Worm (Caenorhabditis elegans) whole organism, late embryonic: ENCODE data around the gene Y43F8B.28.

ENCODE experiments used
- C08G9.2 ChIP-seq: sonication (generic microtip); optimal IDR thresholded peaks from 2 replicates; lab custom pipeline; 2016; ENCODE audit warnings: mild to moderate bottlenecking, missing genetic modification characterization, moderate library complexity, missing compliant biosample characterization
- F13H6.1 ChIP-seq: sonication (generic microtip); optimal IDR thresholded peaks from 2 replicates; lab custom pipeline; 2016; ENCODE audit warnings: missing genetic modification characterization, missing compliant biosample characterization
- T23F11.4 ChIP-seq: fragments of 200-800 bp; sonication (Bioruptor generic); optimal IDR thresholded peaks from 2 replicates; lab custom pipeline; 2018; ENCODE audit warnings: mild to moderate bottlenecking, missing genetic modification characterization, missing compliant biosample characterization
- ceh-19 ChIP-seq: fragments of 200-800 bp; sonication (Bioruptor generic); optimal IDR thresholded peaks from 2 replicates; lab custom pipeline; 2018; ENCODE audit warnings: mild to moderate bottlenecking, missing genetic modification characterization, missing compliant biosample characterization
- ceh-2 ChIP-seq: sonication (generic microtip); optimal IDR thresholded peaks from 2 replicates; lab custom pipeline; 2016; ENCODE audit warnings: missing genotype, missing genetic modification characterization, missing compliant biosample characterization
- ceh-22 ChIP-seq: sonication (generic microtip); optimal IDR thresholded peaks from 2 replicates; lab custom pipeline; 2017; ENCODE audit warnings: missing biosample characterization, missing genetic modification characterization
- ceh-24 ChIP-seq: sonication (generic microtip); optimal IDR thresholded peaks from 2 replicates; lab custom pipeline; 2016; ENCODE audit warnings: mild to moderate bottlenecking, missing genetic modification characterization, missing compliant biosample characterization
- ceh-34 ChIP-seq: sonication (generic microtip); optimal IDR thresholded peaks from 2 replicates; lab custom pipeline; 2016; ENCODE audit warnings: mild to moderate bottlenecking, missing genetic modification characterization, missing compliant biosample characterization
- ceh-48 ChIP-seq: sonication (generic microtip); optimal IDR thresholded peaks from 2 replicates; lab custom pipeline; 2016; ENCODE audit warnings: missing genetic modification characterization, inconsistent platforms, missing compliant biosample characterization
- ceh-9 ChIP-seq: sonication (generic microtip); optimal IDR thresholded peaks from 2 replicates; lab custom pipeline; 2016; ENCODE audit warnings: mild to moderate bottlenecking, missing genetic modification characterization, inconsistent platforms, missing compliant biosample characterization
- che-1 ChIP-seq: sonication (generic microtip); optimal IDR thresholded peaks from 2 replicates; lab custom pipeline; 2016; ENCODE audit warnings: mild to moderate bottlenecking, missing genetic modification characterization, missing compliant biosample characterization
- dmd-4 ChIP-seq: sonication (generic microtip); optimal IDR thresholded peaks from 2 replicates; lab custom pipeline; 2016; ENCODE audit warnings: borderline replicate concordance, missing genetic modification characterization, missing compliant biosample characterization
- dve-1 ChIP-seq: sonication (generic microtip); optimal IDR thresholded peaks from 2 replicates; lab custom pipeline; 2017; ENCODE audit warnings: antibody characterized with exemption, mild to moderate bottlenecking, missing genetic modification characterization, missing compliant biosample characterization
- elt-2 ChIP-seq: sonication (generic microtip); optimal IDR thresholded peaks from 2 replicates; lab custom pipeline; 2016; ENCODE audit warnings: missing genetic modification reagents, missing genetic modification characterization, missing compliant biosample characterization
- elt-4 ChIP-seq: sonication (generic microtip); optimal IDR thresholded peaks from 2 replicates; lab custom pipeline; 2016; ENCODE audit warnings: missing genetic modification characterization, missing compliant biosample characterization
- fax-1 ChIP-seq: sonication (generic microtip); optimal IDR thresholded peaks from 2 replicates; lab custom pipeline; 2016; ENCODE audit warnings: missing genotype, missing genetic modification characterization, missing compliant biosample characterization
- fkh-10 ChIP-seq: fragments of 150-350 bp; optimal IDR thresholded peaks from 2 replicates; lab custom pipeline; 2014; ENCODE audit warnings: missing biosample characterization, missing genetic modification reagents, missing genetic modification characterization
- gmeb-2 ChIP-seq: sonication (generic microtip); optimal IDR thresholded peaks from 2 replicates; lab custom pipeline; 2016; ENCODE audit warnings: missing genetic modification characterization, inconsistent platforms, missing compliant biosample characterization
- hlh-13 ChIP-seq: fragments of 200-800 bp; sonication (Bioruptor generic); optimal IDR thresholded peaks from 2 replicates; lab custom pipeline; 2018; ENCODE audit warnings: mild to moderate bottlenecking, missing genetic modification characterization, missing compliant biosample characterization
- hlh-6 ChIP-seq: sonication (generic microtip); optimal IDR thresholded peaks from 2 replicates; lab custom pipeline; 2016; ENCODE audit warnings: missing genotype, missing genetic modification characterization, missing compliant biosample characterization
- lim-6 ChIP-seq: sonication (generic microtip); optimal IDR thresholded peaks from 2 replicates; lab custom pipeline; 2016; ENCODE audit warnings: missing genetic modification characterization, missing compliant biosample characterization
- madf-2 ChIP-seq: sonication (generic microtip); optimal IDR thresholded peaks from 2 replicates; lab custom pipeline; 2017; ENCODE audit warnings: missing genetic modification characterization, missing compliant biosample characterization
- nfya-1 ChIP-seq: sonication (generic microtip); optimal IDR thresholded peaks from 2 replicates; lab custom pipeline; 2017; ENCODE audit warnings: missing genetic modification characterization, mild to moderate bottlenecking, missing compliant biosample characterization, antibody characterized with exemption, moderate library complexity
- nhr-11 ChIP-seq: fragments of 150-350 bp; optimal IDR thresholded peaks from 2 replicates; lab custom pipeline; 2014; ENCODE audit warnings: missing biosample characterization, missing genetic modification characterization
- odd-2 ChIP-seq: sonication (generic microtip); optimal IDR thresholded peaks from 2 replicates; lab custom pipeline; 2017; ENCODE audit warnings: antibody characterized with exemption, mild to moderate bottlenecking, missing genetic modification characterization, missing compliant biosample characterization
- pag-3 ChIP-seq: sonication (generic microtip); optimal IDR thresholded peaks from 2 replicates; lab custom pipeline; 2016; ENCODE audit warnings: missing compliant biosample characterization, missing genetic modification characterization, borderline replicate concordance
- pax-1 ChIP-seq: fragments of 150-350 bp; optimal IDR thresholded peaks from 2 replicates; lab custom pipeline; 2014; ENCODE audit warnings: missing biosample characterization, missing genetic modification characterization
- pha-4 ChIP-seq: fragments of 150-350 bp; optimal IDR thresholded peaks from 2 replicates; lab custom pipeline; 2018; ENCODE audit warnings: missing biosample characterization, missing genetic modification reagents, missing genetic modification characterization
- pqm-1 ChIP-seq: sonication (generic microtip); optimal IDR thresholded peaks from 2 replicates; lab custom pipeline; 2016; ENCODE audit warnings: missing genetic modification characterization, missing compliant biosample characterization
- rnt-1 ChIP-seq: sonication (generic microtip); optimal IDR thresholded peaks from 2 replicates; lab custom pipeline; 2016; ENCODE audit warnings: missing genetic modification characterization, missing compliant biosample characterization
- sdc-2 ChIP-seq: sonication (generic microtip); optimal IDR thresholded peaks from 2 replicates; lab custom pipeline; 2016; ENCODE audit warnings: missing genotype, missing genetic modification characterization, missing compliant biosample characterization
- sox-4 ChIP-seq: sonication (generic microtip); optimal IDR thresholded peaks from 2 replicates; lab custom pipeline; 2017; ENCODE audit warnings: mild to moderate bottlenecking, missing genetic modification characterization, inconsistent platforms, missing compliant biosample characterization
- tbx-2 ChIP-seq: sonication (generic microtip); optimal IDR thresholded peaks from 2 replicates; lab custom pipeline; 2016; ENCODE audit warnings: missing genetic modification characterization, missing compliant biosample characterization
- tbx-7 ChIP-seq: sonication (generic microtip); optimal IDR thresholded peaks from 2 replicates; lab custom pipeline; 2016; ENCODE audit warnings: missing genotype, missing genetic modification characterization, missing compliant biosample characterization
- unc-55 ChIP-seq: sonication (generic microtip); optimal IDR thresholded peaks from 2 replicates; lab custom pipeline; 2017; ENCODE audit warnings: missing biosample characterization, missing genetic modification reagents, missing genetic modification characterization
- unc-86 ChIP-seq: sonication (generic microtip); optimal IDR thresholded peaks from 2 replicates; lab custom pipeline; 2016; ENCODE audit warnings: missing genetic modification characterization, missing compliant biosample characterization
- zip-5 ChIP-seq: sonication (generic microtip); optimal IDR thresholded peaks from 2 replicates; lab custom pipeline; 2016; ENCODE audit warnings: missing genetic modification characterization, missing compliant biosample characterization

Gene Y43F8B.28

DNA sequence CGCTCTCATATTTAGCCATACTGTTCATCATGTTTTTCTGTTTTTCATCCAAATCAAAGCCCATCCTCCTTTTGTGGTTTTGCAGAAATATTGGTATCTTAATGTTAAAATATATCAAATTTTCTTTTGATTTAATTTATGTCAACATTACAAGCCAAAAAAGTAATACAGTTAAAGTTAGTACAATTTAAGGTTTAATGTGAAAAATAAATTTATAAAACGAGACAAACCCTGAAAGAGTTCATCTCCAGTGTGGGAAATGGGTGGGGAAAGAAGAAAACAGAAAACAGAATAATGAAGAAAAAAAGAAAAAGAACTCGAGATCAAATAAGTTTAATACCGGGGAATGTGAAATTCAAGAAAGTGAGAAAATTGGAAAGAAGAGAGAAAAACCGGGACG lies 36.3 kb upstream of the Y43F8B.28 start, which contains the start of gene M04C3.2:
Gene M04C3.2 (minus strand): TSS at position 101 of the 400 bp plus-strand sequence.
- TF ChIP-seq ceh-19: no peak
- TF ChIP-seq ceh-34: no peak
- no peak for TF ChIP-seq elt-2 (tag; lab: Kevin White, UChicago)
- no peak for TF ChIP-seq fax-1 (tag; lab: Kevin White, UChicago)
- no peak for TF ChIP-seq lim-6 (tag; lab: Kevin White, UChicago)
- TF ChIP-seq elt-4 (tag; lab: Kevin White, UChicago): no peak
- no peak for TF ChIP-seq hlh-13 (GFP tag; lab: Kevin White, UChicago)
- no peak for TF ChIP-seq pag-3 (tag; lab: Kevin White, UChicago)
- no peak for TF ChIP-seq F13H6.1 (tag; lab: Kevin White, UChicago)
- no peak for TF ChIP-seq nfya-1 (tag; lab: Kevin White, UChicago)

DNA sequence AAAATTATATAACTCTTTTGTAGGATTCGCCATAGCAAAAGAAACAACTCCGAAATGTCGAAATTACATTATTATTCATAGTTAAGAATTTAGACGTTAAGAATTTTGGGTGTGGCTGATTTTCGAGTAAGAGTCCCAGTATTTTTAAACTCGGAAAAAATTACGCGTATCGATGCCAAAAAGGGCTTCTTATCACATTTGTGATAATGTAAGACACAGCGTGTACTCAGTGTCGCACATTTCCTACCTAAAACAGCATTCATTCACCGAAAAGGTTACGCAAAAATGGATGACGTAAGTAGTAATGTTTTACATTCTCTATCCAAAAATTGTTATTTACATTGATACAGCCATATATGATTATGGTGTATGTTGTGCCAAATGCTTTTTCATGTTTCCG lies 35.6 kb upstream of the Y43F8B.28 start, which contains the start of gene M04C3.5:
Gene M04C3.5 (plus strand): TSS at position 190 of the 400 bp plus-strand sequence.
- no peak for TF ChIP-seq rnt-1 (tag; lab: Kevin White, UChicago)
- TF ChIP-seq ceh-34: no peak
- no peak for TF ChIP-seq pqm-1 (tag; lab: Kevin White, UChicago)
- no peak for TF ChIP-seq pax-1
- TF ChIP-seq elt-2 (tag; lab: Kevin White, UChicago): peak; percentile 8
- TF ChIP-seq ceh-48: no peak
- TF ChIP-seq ceh-22 (tag; lab: Kevin White, UChicago): no peak
- no peak for TF ChIP-seq sox-4 (tag; lab: Kevin White, UChicago)
- TF ChIP-seq fax-1 (tag; lab: Kevin White, UChicago): no peak

DNA sequence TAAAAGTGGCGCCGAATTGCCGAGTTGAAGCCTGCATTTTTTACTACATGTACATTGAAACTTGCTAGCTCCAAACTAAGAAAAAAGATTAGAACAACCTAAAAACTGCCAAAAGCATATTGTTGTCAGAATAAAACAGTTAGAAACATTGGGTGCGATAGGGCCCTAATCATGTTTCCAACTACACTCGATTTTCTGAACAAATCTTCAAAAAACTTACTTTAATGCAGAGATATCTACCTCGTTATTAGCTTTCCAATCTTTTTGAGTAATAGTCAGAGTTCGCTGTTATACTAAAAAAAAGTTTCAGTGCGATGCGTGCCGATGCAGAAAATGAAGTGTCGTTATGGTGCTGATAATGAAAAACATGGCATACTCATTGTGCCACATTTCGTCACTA lies 29.5 kb upstream of the Y43F8B.28 start, which contains the start of the genes Y43F8B.13 and Y43F8B.14:
Gene Y43F8B.13 (plus strand): TSS at position 301 of the 400 bp plus-strand sequence.
Gene Y43F8B.14 (minus strand): TSS at position 322 of the 400 bp plus-strand sequence.
- TF ChIP-seq ceh-24 (tag; lab: Kevin White, UChicago): no peak
- no peak for TF ChIP-seq C08G9.2 (tag; lab: Kevin White, UChicago)
- TF ChIP-seq pax-1: no peak
- no peak for TF ChIP-seq sdc-2 (tag; lab: Kevin White, UChicago)
- TF ChIP-seq nhr-11: no peak
- no peak for TF ChIP-seq tbx-2 (tag; lab: Kevin White, UChicago)
- TF ChIP-seq unc-86 (tag; lab: Kevin White, UChicago): no peak
- no peak for TF ChIP-seq ceh-2 (tag; lab: Kevin White, UChicago)
- no peak for TF ChIP-seq che-1 (tag; lab: Kevin White, UChicago)
- no peak for TF ChIP-seq dmd-4 (tag; lab: Kevin White, UChicago)
- no peak for TF ChIP-seq pqm-1 (tag; lab: Kevin White, UChicago)

DNA sequence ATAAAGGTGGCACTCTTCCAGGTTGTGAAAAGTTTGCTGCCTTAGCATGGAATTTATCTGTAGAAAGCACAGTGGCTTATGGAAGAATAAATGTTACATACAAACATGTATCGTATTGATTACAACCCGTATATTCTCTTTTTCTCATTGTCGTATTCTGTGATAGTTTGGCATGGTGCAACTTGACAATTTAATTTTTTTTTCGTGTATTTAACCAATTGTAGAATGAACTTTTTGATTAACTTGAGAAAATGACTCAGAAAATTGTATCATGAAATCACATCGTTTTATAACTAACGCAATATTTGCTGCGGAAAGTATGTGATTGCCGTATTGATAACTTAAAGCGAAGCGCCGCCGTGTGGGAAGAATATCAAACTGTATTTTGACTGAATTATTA lies 28.0 kb upstream of the Y43F8B.28 start, which contains the start of gene Y43F8B.24:
Gene Y43F8B.24 (plus strand): TSS at position 301 of the 400 bp plus-strand sequence.
- no peak for TF ChIP-seq unc-55 (GFP tag; lab: Kevin White, UChicago)
- no peak for TF ChIP-seq gmeb-2 (tag; lab: Kevin White, UChicago)
- no peak for TF ChIP-seq ceh-9 (tag; lab: Kevin White, UChicago)
- no peak for TF ChIP-seq ceh-22 (tag; lab: Kevin White, UChicago)
- no peak for TF ChIP-seq fkh-10 (GFP tag; lab: Kevin White, UChicago)
- no peak for TF ChIP-seq dve-1 (tag; lab: Kevin White, UChicago)
- no peak for TF ChIP-seq hlh-6 (tag; lab: Kevin White, UChicago)
- no peak for TF ChIP-seq tbx-7
- no peak for TF ChIP-seq odd-2
- no peak for TF ChIP-seq lim-6 (tag; lab: Kevin White, UChicago)
- no peak for TF ChIP-seq T23F11.4 (GFP tag; lab: Kevin White, UChicago)
- no peak for TF ChIP-seq zip-5 (tag; lab: Kevin White, UChicago)
- no peak for TF ChIP-seq pha-4 (tag; lab: Kevin White, UChicago)
- TF ChIP-seq unc-86 (tag; lab: Kevin White, UChicago): no peak
- no peak for TF ChIP-seq madf-2
- TF ChIP-seq fax-1 (tag; lab: Kevin White, UChicago): no peak
